Fruit fly (Drosophila melanogaster) whole organism, wandering third instar larva: Measurements from ENCODE around the gene foxo.

Experiments used
- Abd-B ChIP-seq: fragments of >200 bp; optimal IDR thresholded peaks from 2 replicates; lab custom pipeline; 2017; ENCODE audit warnings: missing biosample characterization, missing genetic modification characterization
- CG32264 ChIP-seq: fragments of 200-800 bp; sonication (Bioruptor generic); optimal IDR thresholded peaks from 2 replicates; lab custom pipeline; 2016; ENCODE audit warnings: missing biosample characterization, missing genetic modification characterization
- CG9705 ChIP-seq: fragments of 200-800 bp; sonication (Bioruptor generic); optimal IDR thresholded peaks from 2 replicates; lab custom pipeline; 2018; ENCODE audit warnings: missing biosample characterization, mild to moderate bottlenecking, missing genetic modification characterization
- CrebA ChIP-seq: fragments of 200-800 bp; sonication (Bioruptor generic); optimal IDR thresholded peaks from 2 replicates; lab custom pipeline; 2016; ENCODE audit warnings: missing biosample characterization, mild to moderate bottlenecking, missing genetic modification characterization, borderline replicate concordance
- Dfd ChIP-seq: fragments of >200 bp; optimal IDR thresholded peaks from 2 replicates; lab custom pipeline; 2017; ENCODE audit warnings: missing biosample characterization, missing genetic modification characterization
- Dif ChIP-seq: fragments of 200-275, 200-300 bp; sonication (Bioruptor generic); optimal IDR thresholded peaks from 2 replicates; lab custom pipeline; 2018; ENCODE audit warnings: missing biosample characterization, missing genetic modification characterization; ENCODE audit not compliant: partially characterized antibody
- GATAd ChIP-seq: sonication (Bioruptor generic); optimal IDR thresholded peaks from 2 replicates; lab custom pipeline; 2016; ENCODE audit warnings: missing biosample characterization, missing genetic modification characterization
- HLH106 ChIP-seq: fragments of 200-800 bp; optimal IDR thresholded peaks from 3 replicates; lab custom pipeline; 2019; ENCODE audit warnings: missing biosample characterization, mild to moderate bottlenecking, missing genetic modification characterization, moderate library complexity
- Hnf4 ChIP-seq: fragments of 200-800 bp; sonication (Bioruptor generic); optimal IDR thresholded peaks from 2 replicates; lab custom pipeline; 2016; ENCODE audit warnings: missing biosample characterization, mild to moderate bottlenecking, missing genetic modification characterization
- Hr78 ChIP-seq: fragments of >200 bp; optimal IDR thresholded peaks from 2 replicates; lab custom pipeline; 2017; ENCODE audit warnings: missing biosample characterization, missing genetic modification characterization
- Hr83 ChIP-seq: fragments of 200-300 bp; sonication (Bioruptor generic); optimal IDR thresholded peaks from 2 replicates; lab custom pipeline; 2016; ENCODE audit warnings: missing biosample characterization, mild to moderate bottlenecking, missing genetic modification characterization, moderate library complexity; ENCODE audit not compliant: poor library complexity, severe bottlenecking
- Jra ChIP-seq: sonication (Bioruptor generic); optimal IDR thresholded peaks from 2 replicates; lab custom pipeline; 2016; ENCODE audit warnings: missing biosample characterization, missing genetic modification characterization
- Mio ChIP-seq: sonication (Bioruptor generic); optimal IDR thresholded peaks from 2 replicates; lab custom pipeline; 2016; ENCODE audit warnings: missing biosample characterization, missing genetic modification characterization
- Myc ChIP-seq: fragments of >200 bp; optimal IDR thresholded peaks from 2 replicates; lab custom pipeline; 2017
- N ChIP-seq: fragments of >200 bp; optimal IDR thresholded peaks from 2 replicates; lab custom pipeline; 2018; ENCODE audit warnings: missing biosample characterization, missing external identifiers, missing genetic modification characterization
- OdsH ChIP-seq: fragments of 200-800 bp; sonication (Bioruptor generic); optimal IDR thresholded peaks from 2 replicates; lab custom pipeline; 2016; ENCODE audit warnings: missing biosample characterization, mild to moderate bottlenecking, missing genetic modification characterization
- Rel ChIP-seq, 2 experiments: fragments of 200-800 bp; sonication (Bioruptor generic) in 1 of 2; optimal IDR thresholded peaks; 2 replicates in 1 of 2; 3 replicates in 1 of 2; lab custom pipeline; 2016 to 2019; ENCODE audit warnings: mild to moderate bottlenecking in 2 of 2, missing biosample characterization in 2 of 2, missing genetic modification characterization in 2 of 2, moderate library complexity in 1 of 2
- Sp1 ChIP-seq: fragments of 200-800 bp; sonication (Bioruptor generic); optimal IDR thresholded peaks from 3 replicates; lab custom pipeline; 2019; ENCODE audit warnings: missing biosample characterization, mild to moderate bottlenecking, missing genetic modification characterization, moderate library complexity
- Vsx2 ChIP-seq: fragments of 200-300, 225-300 bp; sonication (Bioruptor generic); optimal IDR thresholded peaks from 2 replicates; lab custom pipeline; 2018; ENCODE audit warnings: missing biosample characterization, missing genetic modification characterization; ENCODE audit not compliant: partially characterized antibody
- br ChIP-seq: fragments of 200-800 bp; sonication (Bioruptor generic); optimal IDR thresholded peaks from 2 replicates; lab custom pipeline; 2016; ENCODE audit warnings: missing biosample characterization, missing genetic modification characterization
- brk ChIP-seq: fragments of 200-800 bp; sonication (Bioruptor generic); optimal IDR thresholded peaks from 2 replicates; lab custom pipeline; 2016; ENCODE audit warnings: missing biosample characterization, mild to moderate bottlenecking, missing genetic modification characterization
- dl ChIP-seq, 2 experiments: fragments of 175-275, 200-275 bp in 1 of 2; fragments of 200-275 bp in 1 of 2; sonication (Bioruptor generic); optimal IDR thresholded peaks; lab custom pipeline; 2018; ENCODE audit warnings: mild to moderate bottlenecking in 2 of 2, missing biosample characterization in 2 of 2, missing genetic modification characterization in 2 of 2, moderate library complexity in 2 of 2; ENCODE audit not compliant: partially characterized antibody in 2 of 2, insufficient read depth in 1 of 2
- dmrt93B ChIP-seq: fragments of 200-800 bp; sonication (Bioruptor generic); optimal IDR thresholded peaks from 2 replicates; lab custom pipeline; 2018; ENCODE audit warnings: missing biosample characterization, mild to moderate bottlenecking, missing genetic modification characterization
- dsf ChIP-seq: sonication (Bioruptor generic); optimal IDR thresholded peaks from 2 replicates; lab custom pipeline; 2016; ENCODE audit warnings: missing biosample characterization, missing genetic modification characterization, borderline replicate concordance
- ey ChIP-seq: fragments of 200-800 bp; sonication (Bioruptor generic); optimal IDR thresholded peaks from 2 replicates; lab custom pipeline; 2016; ENCODE audit warnings: missing biosample characterization, missing genetic modification characterization
- foxo ChIP-seq, 2 experiments: fragments of 200-800 bp; sonication (Bioruptor generic); optimal IDR thresholded peaks; 2 replicates in 1 of 2; 3 replicates in 1 of 2; lab custom pipeline; 2016 to 2017; ENCODE audit warnings: missing biosample characterization in 2 of 2, missing genetic modification characterization in 2 of 2
- fru ChIP-seq: fragments of 200-800 bp; sonication (Bioruptor generic); optimal IDR thresholded peaks from 3 replicates; lab custom pipeline; 2016; ENCODE audit warnings: missing biosample characterization, mild to moderate bottlenecking, missing genetic modification characterization
- h ChIP-seq: fragments of 200-800 bp; sonication (Bioruptor generic); optimal IDR thresholded peaks from 3 replicates; lab custom pipeline; 2016; ENCODE audit warnings: missing biosample characterization, mild to moderate bottlenecking, missing genetic modification characterization
- jim ChIP-seq: fragments of 175-275, 200-325 bp; sonication (Bioruptor generic); optimal IDR thresholded peaks from 2 replicates; lab custom pipeline; 2016; ENCODE audit warnings: missing biosample characterization, mild to moderate bottlenecking, missing genetic modification characterization
- lola ChIP-seq: fragments of >200 bp; optimal IDR thresholded peaks from 2 replicates; lab custom pipeline; 2017; ENCODE audit warnings: missing biosample characterization, missing genetic modification characterization
- pan ChIP-seq: fragments of >200 bp; optimal IDR thresholded peaks from 2 replicates; lab custom pipeline; 2017
- psq ChIP-seq: fragments of 200-800 bp; sonication (Bioruptor generic); optimal IDR thresholded peaks from 3 replicates; lab custom pipeline; 2017; ENCODE audit warnings: missing biosample characterization, mild to moderate bottlenecking, missing genetic modification characterization, moderate library complexity
- rgr ChIP-seq: fragments of 200-800 bp; sonication (Bioruptor generic); optimal IDR thresholded peaks from 3 replicates; lab custom pipeline; 2016; ENCODE audit warnings: missing biosample characterization, mild to moderate bottlenecking, missing genetic modification characterization
- sage ChIP-seq: fragments of 200-800 bp; sonication (Bioruptor generic); optimal IDR thresholded peaks from 2 replicates; lab custom pipeline; 2016; ENCODE audit warnings: missing biosample characterization, mild to moderate bottlenecking, missing genetic modification characterization
- sv ChIP-seq: fragments of 200-800 bp; sonication (Bioruptor generic); optimal IDR thresholded peaks from 3 replicates; lab custom pipeline; 2016; ENCODE audit warnings: missing biosample characterization, missing genetic modification characterization
- tai ChIP-seq: sonication (Bioruptor generic); optimal IDR thresholded peaks from 2 replicates; lab custom pipeline; 2016; ENCODE audit warnings: missing biosample characterization, missing genetic modification characterization
- usp ChIP-seq: fragments of >200 bp; optimal IDR thresholded peaks from 2 replicates; lab custom pipeline; 2017; ENCODE audit warnings: missing biosample characterization, missing genetic modification characterization
- woc ChIP-seq: sonication (Bioruptor generic); optimal IDR thresholded peaks from 2 replicates; lab custom pipeline; 2016; ENCODE audit warnings: missing biosample characterization, mild to moderate bottlenecking, missing genetic modification characterization

foxo gene

dm6 chr3R:14053037-14053808 is 3.5 kb upstream of the foxo start:
- peak; percentile 89 for TF ChIP-seq sage (GFP tag; lab: Kevin White, UChicago)
- TF ChIP-seq h: peak; percentile 93
- TF ChIP-seq Vsx2 (GFP tag; lab: Kevin White, UChicago): no peak
- no peak for TF ChIP-seq usp
- no peak for TF ChIP-seq lola (GFP tag; lab: Kevin White, UChicago)
- TF ChIP-seq psq: peak; percentile 92
- TF ChIP-seq rgr (GFP tag; lab: Kevin White, UChicago): peak; percentile 96
- peak; percentile 15 for TF ChIP-seq Jra (GFP tag; lab: Kevin White, UChicago)
- TF ChIP-seq N (GFP tag; lab: Kevin White, UChicago): no peak
- peak; percentile 77 for TF ChIP-seq Rel (GFP tag; optimal IDR thresholded peaks at IDR 0.05; lab: Kevin White, UChicago)
- peak; percentile 70 for TF ChIP-seq Rel (tag; optimal IDR thresholded peaks at IDR 0.05; lab: Kevin White, UChicago)
- peak; percentile 23 for TF ChIP-seq Hr83 (GFP tag; lab: Kevin White, UChicago)
- no peak for TF ChIP-seq GATAd (GFP tag; lab: Kevin White, UChicago)
- peak; percentile 46 for TF ChIP-seq CG32264 (GFP tag; lab: Kevin White, UChicago)
- peak; percentile 25 for TF ChIP-seq Mio (GFP tag; lab: Kevin White, UChicago)
- peak; percentile 90 for TF ChIP-seq br (GFP tag; lab: Kevin White, UChicago)
- peak; percentile 95 for TF ChIP-seq sv (GFP tag; lab: Kevin White, UChicago)
- no peak for TF ChIP-seq dl (GFP tag; optimal IDR thresholded peaks at IDR 0.05; lab: Kevin White, UChicago; ENCODE audit: insufficient read depth in 1 of 2, partially characterized antibody in 2 of 2)
- peak; percentile 93 for TF ChIP-seq Sp1 (GFP tag; lab: Kevin White, UChicago)
- no peak for TF ChIP-seq Myc
- no peak for TF ChIP-seq Dfd (GFP tag; lab: Kevin White, UChicago)
- TF ChIP-seq jim (GFP tag; lab: Kevin White, UChicago): no peak
- no peak for TF ChIP-seq Hr78
- peak; percentile 84 for TF ChIP-seq Hnf4 (GFP tag; lab: Kevin White, UChicago)
- TF ChIP-seq brk (GFP tag; lab: Kevin White, UChicago): peak; percentile 91
- no peak for TF ChIP-seq Dif
- TF ChIP-seq dmrt93B (GFP tag; lab: Kevin White, UChicago): peak; percentile 91
- TF ChIP-seq pan: no peak
- TF ChIP-seq fru: peak; percentile 87
- peak; percentile 51 to 96 for TF ChIP-seq foxo (GFP tag; optimal IDR thresholded peaks at IDR 0.05; lab: Kevin White, UChicago)
- peak; percentile 46 for TF ChIP-seq dsf (GFP tag; lab: Kevin White, UChicago)
- peak; percentile 88 for TF ChIP-seq ey (GFP tag; lab: Kevin White, UChicago)
- peak; percentile 20 for TF ChIP-seq CrebA
- TF ChIP-seq CG9705 (GFP tag; lab: Kevin White, UChicago): peak; percentile 74
- TF ChIP-seq woc (GFP tag; lab: Kevin White, UChicago): peak; percentile 47
- TF ChIP-seq OdsH (GFP tag; lab: Kevin White, UChicago): peak; percentile 97
- TF ChIP-seq Abd-B (GFP tag; lab: Kevin White, UChicago): no peak
- TF ChIP-seq HLH106 (tag; lab: Kevin White, UChicago): peak; percentile 94
- TF ChIP-seq tai (GFP tag; lab: Kevin White, UChicago): peak; percentile 44

dm6 chr3R:14054103-14054502 is 2.6 kb upstream of the foxo start:
- TF ChIP-seq Jra (GFP tag; lab: Kevin White, UChicago): no peak
- no peak for TF ChIP-seq h
- TF ChIP-seq Hr83 (GFP tag; lab: Kevin White, UChicago): no peak
- no peak for TF ChIP-seq Abd-B (GFP tag; lab: Kevin White, UChicago)
- TF ChIP-seq jim (GFP tag; lab: Kevin White, UChicago): no peak
- no peak for TF ChIP-seq N (GFP tag; lab: Kevin White, UChicago)
